Fruit fly (Drosophila melanogaster) whole organism, embryonic: ENCODE data around the gene Cyp312a1.

Source experiments
- Abd-B ChIP-seq: fragments of 200-800 bp; sonication (Bioruptor generic); optimal IDR thresholded peaks from 2 replicates; lab custom pipeline; 2018; ENCODE audit warnings: missing biosample characterization, mild to moderate bottlenecking, missing genetic modification characterization, moderate library complexity
- Asciz ChIP-seq: fragments of 200-800 bp; sonication (Bioruptor generic); optimal IDR thresholded peaks from 2 replicates; lab custom pipeline; 2017; ENCODE audit warnings: missing biosample characterization, mild to moderate bottlenecking, missing genetic modification characterization, missing genetic modification reagents
- Bdp1 ChIP-seq: fragments of 200-800 bp; sonication (Bioruptor generic); optimal IDR thresholded peaks from 3 replicates; lab custom pipeline; 2016; ENCODE audit warnings: missing biosample characterization, missing genetic modification characterization
- Blimp-1 ChIP-seq: fragments of 200-800 bp; sonication (Bioruptor generic); optimal IDR thresholded peaks from 3 replicates; lab custom pipeline; 2018; ENCODE audit warnings: missing biosample characterization, missing genetic modification characterization, mild to moderate bottlenecking, moderate library complexity, missing genetic modification reagents
- C15 ChIP-seq: fragments of 200-800 bp; sonication (Bioruptor generic); IDR thresholded peaks from 3 replicates; pipeline ENCODE4 v1.3.6; 2022; ENCODE audit warnings: missing biosample characterization, missing genetic modification characterization
- CG10267 ChIP-seq: fragments of 200-800 bp; sonication (Bioruptor generic); optimal IDR thresholded peaks from 2 replicates; lab custom pipeline; 2018; ENCODE audit warnings: missing biosample characterization, mild to moderate bottlenecking, missing genetic modification characterization, moderate library complexity
- CG11456 ChIP-seq: fragments of 200-800 bp; sonication (Bioruptor generic); IDR thresholded peaks from 3 replicates; pipeline ENCODE4 v1.3.6; 2022; ENCODE audit warnings: missing biosample characterization, missing genetic modification characterization
- CG11504 ChIP-seq: fragments of 200-800 bp; sonication (Bioruptor generic); optimal IDR thresholded peaks from 3 replicates; lab custom pipeline; 2019; ENCODE audit warnings: missing biosample characterization, mild to moderate bottlenecking, missing genetic modification characterization, moderate library complexity
- CG1233 ChIP-seq: fragments of 200-800 bp; sonication (Bioruptor generic); optimal IDR thresholded peaks from 4 replicates; lab custom pipeline; 2018; ENCODE audit warnings: missing biosample characterization, mild to moderate bottlenecking, missing genetic modification characterization
- CG13424 ChIP-seq: fragments of 200-800 bp; sonication (Bioruptor generic); optimal IDR thresholded peaks from 2 replicates; lab custom pipeline; 2019; ENCODE audit warnings: missing biosample characterization, mild to moderate bottlenecking, missing genetic modification characterization, moderate library complexity
- CG14710 ChIP-seq: fragments of 200-800 bp; sonication (Bioruptor generic); optimal IDR thresholded peaks from 3 replicates; lab custom pipeline; 2019; ENCODE audit warnings: missing biosample characterization, mild to moderate bottlenecking, missing genetic modification characterization, moderate library complexity
- CG15601 ChIP-seq: fragments of 200-800 bp; sonication (Bioruptor generic); optimal IDR thresholded peaks from 3 replicates; lab custom pipeline; 2019; ENCODE audit warnings: missing biosample characterization, mild to moderate bottlenecking, missing genetic modification characterization, moderate library complexity
- CG17361 ChIP-seq: fragments of 200-800 bp; sonication (Bioruptor generic); IDR thresholded peaks from 3 replicates; pipeline ENCODE4 v1.3.6; 2022; ENCODE audit warnings: missing biosample characterization, missing genetic modification characterization
- CG1792 ChIP-seq: fragments of 200-800 bp; sonication (Bioruptor generic); optimal IDR thresholded peaks from 2 replicates; lab custom pipeline; 2016; ENCODE audit warnings: missing biosample characterization, missing genetic modification characterization
- CG2678 ChIP-seq: fragments of 200-800 bp; sonication (Bioruptor generic); optimal IDR thresholded peaks from 3 replicates; lab custom pipeline; 2019; ENCODE audit warnings: missing biosample characterization, mild to moderate bottlenecking, missing genetic modification characterization, moderate library complexity
- CG2712 ChIP-seq: fragments of 200-800 bp; optimal IDR thresholded peaks from 3 replicates; lab custom pipeline; 2019; ENCODE audit warnings: missing biosample characterization, mild to moderate bottlenecking, missing genetic modification characterization, moderate library complexity
- CG2875 ChIP-seq: fragments of 200-800 bp; sonication (Bioruptor generic); optimal IDR thresholded peaks from 2 replicates; lab custom pipeline; 2017; ENCODE audit warnings: missing biosample characterization, mild to moderate bottlenecking, missing genetic modification characterization, missing genetic modification reagents
- CG32772 ChIP-seq: fragments of 200-800 bp; sonication (Bioruptor generic); IDR thresholded peaks from 2 replicates; pipeline ENCODE4 v1.3.6; 2022; ENCODE audit warnings: missing biosample characterization, missing genetic modification characterization
- CG6272 ChIP-seq: fragments of 200-800 bp; sonication (Bioruptor generic); IDR thresholded peaks from 2 replicates; pipeline ENCODE4 v1.3.6; 2022; ENCODE audit warnings: missing biosample characterization, missing genetic modification characterization
- CG8388 ChIP-seq: fragments of 200-800 bp; sonication (Bioruptor generic); optimal IDR thresholded peaks from 2 replicates; lab custom pipeline; 2019; ENCODE audit warnings: missing biosample characterization, mild to moderate bottlenecking, missing genetic modification characterization, moderate library complexity
- CG9932 ChIP-seq: fragments of 200-800 bp; sonication (Bioruptor generic); IDR thresholded peaks from 2 replicates; pipeline ENCODE4 v1.3.6; 2022; ENCODE audit warnings: missing biosample characterization, missing genetic modification characterization
- Chrac-16 ChIP-seq: fragments of 200-800 bp; sonication (Bioruptor generic); optimal IDR thresholded peaks from 3 replicates; lab custom pipeline; 2016; ENCODE audit warnings: missing biosample characterization, missing genetic modification characterization
- Dek ChIP-seq: fragments of 200-800 bp; sonication (Bioruptor generic); optimal IDR thresholded peaks from 3 replicates; lab custom pipeline; 2019; ENCODE audit warnings: missing biosample characterization, mild to moderate bottlenecking, missing genetic modification characterization, moderate library complexity
- Dref ChIP-seq: fragments of 200-800 bp; sonication (Bioruptor generic); IDR thresholded peaks from 2 replicates; pipeline ENCODE4 v1.3.6; 2022; ENCODE audit warnings: missing biosample characterization, missing genetic modification characterization
- Elba2 ChIP-seq: fragments of 200-800 bp; sonication (Bioruptor generic); optimal IDR thresholded peaks from 3 replicates; lab custom pipeline; 2016; ENCODE audit warnings: missing biosample characterization, missing genetic modification characterization
- H15 ChIP-seq: fragments of 200-800 bp; sonication (Bioruptor generic); IDR thresholded peaks from 3 replicates; pipeline ENCODE4 v1.3.6; 2022; ENCODE audit warnings: missing biosample characterization, missing genetic modification characterization
- HLH3B ChIP-seq: fragments of 200-800 bp; sonication (Bioruptor generic); IDR thresholded peaks from 2 replicates; pipeline ENCODE4 v1.3.6; 2022; ENCODE audit warnings: missing biosample characterization, missing genetic modification characterization
- Hr3 ChIP-seq: fragments of 200-800 bp; sonication (Bioruptor generic); optimal IDR thresholded peaks from 3 replicates; lab custom pipeline; 2016; ENCODE audit warnings: missing biosample characterization, missing genetic modification characterization
- Nf-YB ChIP-seq: fragments of 200-800 bp; sonication (Bioruptor generic); optimal IDR thresholded peaks from 3 replicates; lab custom pipeline; 2019; ENCODE audit warnings: missing biosample characterization, mild to moderate bottlenecking, missing genetic modification characterization, moderate library complexity
- Oli ChIP-seq: fragments of 200-800 bp; sonication (Bioruptor generic); optimal IDR thresholded peaks from 2 replicates; lab custom pipeline; 2018; ENCODE audit warnings: missing biosample characterization, mild to moderate bottlenecking, missing genetic modification characterization, moderate library complexity
- Pdp1 ChIP-seq, 2 experiments: fragments of 200-800 bp; sonication (Bioruptor generic); optimal IDR thresholded peaks; 3 replicates each; lab custom pipeline; 2016; ENCODE audit warnings: missing biosample characterization in 2 of 2, missing genetic modification characterization in 2 of 2, mild to moderate bottlenecking in 1 of 2, moderate library complexity in 1 of 2
- Sox102F ChIP-seq: fragments of 200-800 bp; sonication (Bioruptor generic); optimal IDR thresholded peaks from 2 replicates; lab custom pipeline; 2018; ENCODE audit warnings: missing biosample characterization, mild to moderate bottlenecking, missing genetic modification characterization, moderate library complexity
- Ssrp ChIP-seq: fragments of 200-800 bp; sonication (Bioruptor generic); optimal IDR thresholded peaks from 2 replicates; lab custom pipeline; 2018; ENCODE audit warnings: missing biosample characterization, mild to moderate bottlenecking, missing genetic modification characterization, moderate library complexity
- TFAM ChIP-seq: fragments of 200-800 bp; sonication (Bioruptor generic); optimal IDR thresholded peaks from 2 replicates; lab custom pipeline; 2017; ENCODE audit warnings: missing biosample characterization, missing genetic modification characterization, inconsistent platforms
- YL-1 ChIP-seq: fragments of 200-800 bp; sonication (Bioruptor generic); optimal IDR thresholded peaks from 3 replicates; lab custom pipeline; 2017; ENCODE audit warnings: missing biosample characterization, mild to moderate bottlenecking, missing genetic modification characterization
- bsh ChIP-seq, 2 experiments: fragments of 200-800 bp; sonication (Bioruptor generic); optimal IDR thresholded peaks; 2 replicates each; lab custom pipeline; 2017 to 2018; ENCODE audit warnings: mild to moderate bottlenecking in 2 of 2, missing biosample characterization in 2 of 2, missing genetic modification characterization in 2 of 2, moderate library complexity in 1 of 2
- eyg ChIP-seq: fragments of 200-800 bp; sonication (Bioruptor generic); optimal IDR thresholded peaks from 3 replicates; lab custom pipeline; 2016; ENCODE audit warnings: missing biosample characterization, missing genetic modification characterization
- gsb ChIP-seq: fragments of 200-800 bp; sonication (Bioruptor generic); IDR thresholded peaks from 2 replicates; pipeline ENCODE4 v1.3.6; 2022; ENCODE audit warnings: missing biosample characterization, missing genetic modification characterization
- hbn ChIP-seq: fragments of 200-800 bp; sonication (Bioruptor generic); IDR thresholded peaks from 2 replicates; pipeline ENCODE4 v1.3.6; 2022; ENCODE audit warnings: missing biosample characterization, missing genetic modification characterization; ENCODE audit not compliant: partially characterized antibody
- kni ChIP-seq: fragments of 200-800 bp; sonication (Bioruptor generic); optimal IDR thresholded peaks from 3 replicates; lab custom pipeline; 2017; ENCODE audit warnings: mild to moderate bottlenecking, missing biosample characterization, missing genetic modification reagents, missing genetic modification characterization
- lbe ChIP-seq: fragments of 200-800 bp; sonication (Bioruptor generic); optimal IDR thresholded peaks from 2 replicates; lab custom pipeline; 2016; ENCODE audit warnings: missing biosample characterization, mild to moderate bottlenecking, missing genetic modification characterization
- nerfin-2 ChIP-seq: fragments of 200-800 bp; sonication (Bioruptor generic); IDR thresholded peaks from 2 replicates; pipeline ENCODE4 v1.3.6; 2022; ENCODE audit warnings: missing biosample characterization, missing genetic modification characterization; ENCODE audit not compliant: partially characterized antibody
- nom ChIP-seq: fragments of 200-800 bp; sonication (Bioruptor generic); optimal IDR thresholded peaks from 2 replicates; lab custom pipeline; 2017; ENCODE audit warnings: missing biosample characterization, missing genetic modification characterization, mild to moderate bottlenecking, moderate library complexity, missing genetic modification reagents
- pb ChIP-seq: fragments of 200-800 bp; sonication (Bioruptor generic); optimal IDR thresholded peaks from 3 replicates; lab custom pipeline; 2016; ENCODE audit warnings: missing biosample characterization, missing genetic modification characterization
- stc ChIP-seq: fragments of 200-800 bp; sonication (Bioruptor generic); IDR thresholded peaks from 2 replicates; pipeline ENCODE4 v1.3.6; 2022; ENCODE audit warnings: missing biosample characterization, missing genetic modification characterization
- trh ChIP-seq: fragments of 200-800 bp; sonication (Bioruptor generic); optimal IDR thresholded peaks from 2 replicates; lab custom pipeline; 2016; ENCODE audit warnings: missing biosample characterization, missing genetic modification characterization
- unpg ChIP-seq: fragments of 200-800 bp; sonication (Bioruptor generic); optimal IDR thresholded peaks from 3 replicates; lab custom pipeline; 2018; ENCODE audit warnings: missing biosample characterization, mild to moderate bottlenecking, missing genetic modification characterization, moderate library complexity
- vvl ChIP-seq: fragments of 200-800 bp; sonication (Bioruptor generic); IDR thresholded peaks from 2 replicates; pipeline ENCODE4 v1.3.6; 2022; ENCODE audit warnings: missing biosample characterization, missing genetic modification characterization
- yki ChIP-seq: fragments of >200 bp; optimal IDR thresholded peaks from 3 replicates; lab custom pipeline; 2018
- zen2 ChIP-seq: fragments of 200-800 bp; sonication (Bioruptor generic); IDR thresholded peaks from 3 replicates; pipeline ENCODE4 v1.3.6; 2022; ENCODE audit warnings: missing biosample characterization, missing genetic modification characterization; ENCODE audit not compliant: partially characterized antibody
- zf30C ChIP-seq: fragments of 200-800 bp; sonication (Bioruptor generic); optimal IDR thresholded peaks from 3 replicates; lab custom pipeline; 2018; ENCODE audit warnings: missing biosample characterization, mild to moderate bottlenecking, missing genetic modification characterization

Cyp312a1 gene

dm6 chr3L:18102161-18102565 is 30.3 kb downstream of the Cyp312a1 start (continued):
- TF ChIP-seq Nf-YB (GFP tag; lab: Kevin White, UChicago) (peak; percentile 10), vvl (GFP tag; lab: Robert Waterston, UW) (no peak), Blimp-1 (peak; percentile 97), zf30C (GFP tag; lab: Kevin White, UChicago) (peak; percentile 74), gsb (GFP tag; lab: Robert Waterston, UW) (no peak), H15 (no peak), kni (GFP tag; lab: Kevin White, UChicago) (peak; percentile 76), CG17361 (peak; percentile 69), CG13424 (peak; percentile 64), pb (GFP tag; lab: Kevin White, UChicago) (no peak), CG9932 (GFP tag; lab: Robert Waterston, UW) (no peak), CG2712 (tag; lab: Kevin White, UChicago) (peak; percentile 81), Hr3 (no peak), Abd-B (GFP tag; lab: Kevin White, UChicago) (no peak), unpg (GFP tag; lab: Kevin White, UChicago) (peak; percentile 47), YL-1 (GFP tag; lab: Kevin White, UChicago) (no peak), CG6272 (no peak), CG10267 (tag; lab: Kevin White, UChicago) (peak; percentile 49), CG14710 (tag; lab: Kevin White, UChicago) (peak; percentile 79), CG32772 (GFP tag; lab: Robert Waterston, UW) (no peak), stc (GFP tag; lab: Robert Waterston, UW) (0 out of 2 replicates have a peak, but pooled peaks have one; percentile 32), lbe (GFP tag; lab: Kevin White, UChicago) (no peak), yki (lab: Kevin White, UChicago) (no peak), Dek (tag; lab: Kevin White, UChicago) (no peak), Bdp1 (GFP tag; lab: Kevin White, UChicago) (no peak), Oli (tag; lab: Kevin White, UChicago) (peak; percentile 34), Pdp1 (GFP tag; optimal IDR thresholded peaks at IDR 0.05; lab: Kevin White, UChicago) (no peak), nerfin-2 (GFP tag; lab: Robert Waterston, UW) (no peak), CG1233 (GFP tag; lab: Kevin White, UChicago) (peak; percentile 9), CG15601 (tag; lab: Kevin White, UChicago) (peak; percentile 73), Chrac-16 (GFP tag; lab: Kevin White, UChicago) (no peak), Elba2 (GFP tag; lab: Kevin White, UChicago) (no peak), C15 (no peak)

dm6 chr3L:18101421-18101996 is 31.0 kb downstream of the Cyp312a1 start:
- TF ChIP-seq CG11504 (tag; lab: Kevin White, UChicago) (peak; percentile 40), Asciz (GFP tag; lab: Kevin White, UChicago) (peak; percentile 4), bsh (GFP tag; optimal IDR thresholded peaks at IDR 0.05; lab: Kevin White, UChicago) (peak in 1 of 2 experiments; percentile 49), CG11456 (GFP tag; lab: Robert Waterston, UW) (no peak), hbn (no peak), Dref (GFP tag; lab: Robert Waterston, UW) (no peak), CG2678 (tag; lab: Kevin White, UChicago) (peak; percentile 22), Ssrp (tag; lab: Kevin White, UChicago) (peak; percentile 22), nom (no peak), zen2 (no peak), CG2875 (no peak), HLH3B (GFP tag; lab: Robert Waterston, UW) (no peak), eyg (GFP tag; lab: Kevin White, UChicago) (no peak), CG1792 (GFP tag; lab: Kevin White, UChicago) (no peak), Sox102F (GFP tag; lab: Kevin White, UChicago) (peak; percentile 44), trh (no peak), TFAM (GFP tag; lab: Kevin White, UChicago) (no peak), CG8388 (GFP tag; lab: Kevin White, UChicago) (peak; percentile 26)
